Worm (Caenorhabditis elegans) whole organism, young adult: ENCODE results near the gene cua-1.
A peak's percentile ranks its signal among the peaks of the same experiment; 100 is the strongest.
"Not testable (repeated sequence)": the region's sequence is repeated elsewhere in the genome, so short reads cannot be mapped to it uniquely, and the experiment has no call there.

ENCODE experiments used
- D2030.7 ChIP-seq: fragments of 200-800 bp; sonication (Bioruptor generic); IDR thresholded peaks from 2 replicates; pipeline ENCODE4 v1.3.6; 2022; ENCODE audit warnings: missing genetic modification reagents, missing genetic modification characterization, missing compliant biosample characterization
- ama-1 ChIP-seq, 3 experiments: fragments of 150-350 bp in 1 of 3; sonication (generic microtip) in 2 of 3; optimal IDR thresholded peaks; 2 replicates each; lab custom pipeline; 2014 to 2018; ENCODE audit warnings: missing biosample characterization in 2 of 3, missing genetic modification characterization in 2 of 3, missing genetic modification reagents in 2 of 3
- attf-6 ChIP-seq: fragments of 200-800 bp; sonication (Bioruptor generic); IDR thresholded peaks from 2 replicates; pipeline ENCODE4 v1.3.6; 2022; ENCODE audit warnings: missing genetic modification reagents, missing genetic modification characterization, missing compliant biosample characterization
- efl-1 ChIP-seq: fragments of 150-350 bp; optimal IDR thresholded peaks from 2 replicates; lab custom pipeline; 2014; ENCODE audit warnings: missing biosample characterization, missing genetic modification reagents, missing genetic modification characterization
- lin-35 ChIP-seq, 3 experiments: fragments of 150-350 bp in 2 of 3; sonication (generic microtip) in 1 of 3; optimal IDR thresholded peaks; 2 replicates each; lab custom pipeline; 2014 to 2018; ENCODE audit warnings: missing biosample characterization in 3 of 3, missing genetic modification characterization in 3 of 3, missing genetic modification reagents in 3 of 3
- snpc-4 ChIP-seq, 5 experiments: fragments of 150-350 bp in 1 of 5; sonication (generic microtip) in 4 of 5; optimal IDR thresholded peaks; 2 replicates each; lab custom pipeline; 2014 to 2018; ENCODE audit warnings: missing genetic modification characterization in 5 of 5, missing biosample characterization in 3 of 5, antibody characterized with exemption in 2 of 5, mild to moderate bottlenecking in 2 of 5, missing compliant biosample characterization in 2 of 5, missing genotype in 2 of 5, moderate library complexity in 2 of 5, missing genetic modification reagents in 1 of 5
- sptf-2 ChIP-seq: fragments of 200-800 bp; sonication (Bioruptor generic); optimal IDR thresholded peaks from 2 replicates; lab custom pipeline; 2018; ENCODE audit warnings: mild to moderate bottlenecking, missing genetic modification characterization, missing compliant biosample characterization
- unc-62 ChIP-seq: fragments of 150-350 bp; optimal IDR thresholded peaks from 2 replicates; lab custom pipeline; 2014; ENCODE audit warnings: missing biosample characterization, missing genetic modification reagents, missing genetic modification characterization
- zim-3 ChIP-seq: sonication (generic microtip); optimal IDR thresholded peaks from 2 replicates; lab custom pipeline; 2017; ENCODE audit warnings: mild to moderate bottlenecking, missing genetic modification characterization, moderate library complexity, missing compliant biosample characterization

- TF ChIP-seq snpc-4 (GFP tag; optimal IDR thresholded peaks at IDR 0.05; lab: Kevin White, UChicago); snpc-4 (tag; optimal IDR thresholded peaks at IDR 0.05; lab: Kevin White, UChicago); attf-6; lin-35 (GFP tag; optimal IDR thresholded peaks at IDR 0.05; lab: Kevin White, UChicago); unc-62; sptf-2 (GFP tag; lab: Kevin White, UChicago); zim-3; efl-1 (GFP tag; lab: Kevin White, UChicago); ama-1 (optimal IDR thresholded peaks at IDR 0.05; lab: Kevin White, UChicago); ama-1 (GFP tag; optimal IDR thresholded peaks at IDR 0.05; lab: Kevin White, UChicago): not testable (repeated sequence)
- peak; percentile 51; the same call in 1 of the 2 replicates for TF ChIP-seq D2030.7
These were observed 6.9 kb downstream of the cua-1 start for ce11 chrIII:13448235-13448634.
